Fruit fly (Drosophila melanogaster) whole organism, embryonic: ENCODE measurements around the gene ClC-a.

Experiments
- Adf1 ChIP-seq: fragments of 200-800 bp; sonication (Bioruptor generic); IDR thresholded peaks from 2 replicates; pipeline ENCODE4 v1.3.6; 2022; ENCODE audit warnings: missing biosample characterization, missing genetic modification characterization
- CG10366 ChIP-seq: fragments of 200-800 bp; sonication (Bioruptor generic); IDR thresholded peaks from 2 replicates; pipeline ENCODE4 v1.3.6; 2022; ENCODE audit warnings: missing biosample characterization, missing genetic modification characterization
- CG11247 ChIP-seq: fragments of 200-800 bp; sonication (Bioruptor generic); IDR thresholded peaks from 2 replicates; pipeline ENCODE4 v1.3.6; 2022; ENCODE audit warnings: missing biosample characterization, missing genetic modification characterization
- CG11398 ChIP-seq: fragments of 200-800 bp; sonication (Bioruptor generic); optimal IDR thresholded peaks from 2 replicates; lab custom pipeline; 2016; ENCODE audit warnings: missing biosample characterization, missing genetic modification characterization
- CG11456 ChIP-seq: fragments of 200-800 bp; sonication (Bioruptor generic); IDR thresholded peaks from 3 replicates; pipeline ENCODE4 v1.3.6; 2022; ENCODE audit warnings: missing biosample characterization, missing genetic modification characterization
- CG11504 ChIP-seq: fragments of 200-800 bp; sonication (Bioruptor generic); optimal IDR thresholded peaks from 3 replicates; lab custom pipeline; 2019; ENCODE audit warnings: missing biosample characterization, mild to moderate bottlenecking, missing genetic modification characterization, moderate library complexity
- CG13775 ChIP-seq: fragments of 200-800 bp; sonication (Bioruptor generic); optimal IDR thresholded peaks from 3 replicates; lab custom pipeline; 2017; ENCODE audit warnings: missing biosample characterization, mild to moderate bottlenecking, missing genetic modification characterization
- CG13894 ChIP-seq: fragments of 200-800 bp; sonication (Bioruptor generic); optimal IDR thresholded peaks from 3 replicates; lab custom pipeline; 2018; ENCODE audit warnings: missing biosample characterization, mild to moderate bottlenecking, missing genetic modification characterization, moderate library complexity
- CG15011 ChIP-seq: fragments of 200-800 bp; sonication (Bioruptor generic); optimal IDR thresholded peaks from 3 replicates; lab custom pipeline; 2018; ENCODE audit warnings: missing biosample characterization, mild to moderate bottlenecking, missing genetic modification characterization
- CG1603 ChIP-seq: fragments of 200-800 bp; sonication (Bioruptor generic); optimal IDR thresholded peaks from 2 replicates; lab custom pipeline; 2019; ENCODE audit warnings: missing biosample characterization, mild to moderate bottlenecking, missing genetic modification characterization, moderate library complexity
- CG17385 ChIP-seq: fragments of 200-800 bp; sonication (Bioruptor generic); optimal IDR thresholded peaks from 3 replicates; lab custom pipeline; 2018; ENCODE audit warnings: missing biosample characterization, mild to moderate bottlenecking, missing genetic modification characterization
- CG31441 ChIP-seq: fragments of 200-800 bp; sonication (Bioruptor generic); IDR thresholded peaks from 2 replicates; pipeline ENCODE4 v1.3.6; 2022; ENCODE audit warnings: missing biosample characterization, missing genetic modification characterization
- CG3847 ChIP-seq: fragments of 200-800 bp; sonication (Bioruptor generic); IDR thresholded peaks from 2 replicates; pipeline ENCODE4 v1.3.6; 2022; ENCODE audit warnings: missing biosample characterization, missing genetic modification characterization
- CG4360 ChIP-seq: fragments of 200-800 bp; sonication (Bioruptor generic); IDR thresholded peaks from 2 replicates; pipeline ENCODE4 v1.3.6; 2022; ENCODE audit warnings: missing biosample characterization, missing genetic modification characterization
- CG7372 ChIP-seq: fragments of 200-800 bp; sonication (Bioruptor generic); IDR thresholded peaks from 2 replicates; pipeline ENCODE4 v1.3.6; 2022; ENCODE audit warnings: missing biosample characterization, missing genetic modification characterization
- CG7987 ChIP-seq: fragments of 200-800 bp; sonication (Bioruptor generic); optimal IDR thresholded peaks from 2 replicates; lab custom pipeline; 2018; ENCODE audit warnings: missing biosample characterization, mild to moderate bottlenecking, missing genetic modification characterization, moderate library complexity
- CG9932 ChIP-seq: fragments of 200-800 bp; sonication (Bioruptor generic); IDR thresholded peaks from 2 replicates; pipeline ENCODE4 v1.3.6; 2022; ENCODE audit warnings: missing biosample characterization, missing genetic modification characterization
- Deaf1 ChIP-seq: fragments of 200-800 bp; optimal IDR thresholded peaks from 3 replicates; lab custom pipeline; 2019; ENCODE audit warnings: missing biosample characterization, mild to moderate bottlenecking, missing genetic modification characterization, moderate library complexity
- E2f1 ChIP-seq: fragments of 200-800 bp; sonication (Bioruptor generic); IDR thresholded peaks from 2 replicates; pipeline ENCODE4 v1.3.6; 2022; ENCODE audit warnings: missing biosample characterization, missing genetic modification characterization
- Gug ChIP-seq: fragments of 200-800 bp; sonication (Bioruptor generic); IDR thresholded peaks from 4 replicates; pipeline ENCODE4 v1.3.6; 2022; ENCODE audit warnings: missing biosample characterization, missing genetic modification characterization
- Med ChIP-seq: fragments of 200-800 bp; sonication (Bioruptor generic); peaks from one replicate; lab custom pipeline; 2016; ENCODE audit warnings: missing biosample characterization, missing genetic modification characterization, mild to moderate bottlenecking, inconsistent platforms, moderate library complexity
- NK7.1 ChIP-seq: fragments of 200-800 bp; sonication (Bioruptor generic); optimal IDR thresholded peaks from 3 replicates; lab custom pipeline; 2016; ENCODE audit warnings: missing biosample characterization, missing genetic modification characterization
- Opbp ChIP-seq: fragments of 200-800 bp; sonication (Bioruptor generic); IDR thresholded peaks from 3 replicates; pipeline ENCODE4 v1.3.6; 2022; ENCODE audit warnings: missing biosample characterization, missing genetic modification characterization; ENCODE audit not compliant: partially characterized antibody
- Stat92E ChIP-seq, 3 experiments: fragments of >200 bp in 2 of 3; fragments of 200-800 bp in 1 of 3; sonication (Bioruptor generic) in 1 of 3; optimal IDR thresholded peaks; 2 replicates each; lab custom pipeline; 2017 to 2019; ENCODE audit warnings: missing biosample characterization in 3 of 3, missing genetic modification characterization in 3 of 3, mild to moderate bottlenecking in 1 of 3, moderate library complexity in 1 of 3
- Trl ChIP-seq, 3 experiments: fragments of >200 bp in 2 of 3; fragments of 200-800 bp in 1 of 3; sonication (Bioruptor generic) in 1 of 3; optimal IDR thresholded peaks; 2 replicates in 1 of 3; 3 replicates in 2 of 3; lab custom pipeline; 2016 to 2017; ENCODE audit warnings: missing biosample characterization in 1 of 3, missing genetic modification characterization in 1 of 3
- abd-A ChIP-seq: fragments of 200-800 bp; sonication (Bioruptor generic); optimal IDR thresholded peaks from 3 replicates; lab custom pipeline; 2019; ENCODE audit warnings: missing biosample characterization, mild to moderate bottlenecking, missing genetic modification characterization, moderate library complexity
- btn ChIP-seq: fragments of 200-800 bp; sonication (Bioruptor generic); optimal IDR thresholded peaks from 2 replicates; lab custom pipeline; 2016; ENCODE audit warnings: missing biosample characterization, missing genetic modification characterization
- dysf ChIP-seq: fragments of 200-800 bp; sonication (Bioruptor generic); IDR thresholded peaks from 3 replicates; pipeline ENCODE4 v1.3.6; 2022; ENCODE audit warnings: missing biosample characterization, missing genetic modification characterization
- esg ChIP-seq: fragments of 200-800 bp; sonication (Bioruptor generic); conservative IDR thresholded peaks from 2 replicates; pipeline ENCODE4 v1.3.6; 2022; ENCODE audit warnings: missing biosample characterization, missing genetic modification characterization
- hth ChIP-seq: fragments of >200 bp; optimal IDR thresholded peaks from 2 replicates; lab custom pipeline; 2017; ENCODE audit warnings: inconsistent platforms
- jumu ChIP-seq: fragments of 200-800 bp; sonication (Bioruptor generic); optimal IDR thresholded peaks from 3 replicates; lab custom pipeline; 2016; ENCODE audit warnings: missing biosample characterization, missing genetic modification characterization
- kni ChIP-seq: fragments of 200-800 bp; sonication (Bioruptor generic); optimal IDR thresholded peaks from 3 replicates; lab custom pipeline; 2017; ENCODE audit warnings: mild to moderate bottlenecking, missing biosample characterization, missing genetic modification reagents, missing genetic modification characterization
- lbe ChIP-seq: fragments of 200-800 bp; sonication (Bioruptor generic); optimal IDR thresholded peaks from 2 replicates; lab custom pipeline; 2016; ENCODE audit warnings: missing biosample characterization, mild to moderate bottlenecking, missing genetic modification characterization
- nerfin-1 ChIP-seq: fragments of 200-800 bp; sonication (Bioruptor generic); optimal IDR thresholded peaks from 3 replicates; lab custom pipeline; 2019; ENCODE audit warnings: missing biosample characterization, mild to moderate bottlenecking, missing genetic modification characterization, moderate library complexity
- onecut ChIP-seq: fragments of 200-800 bp; sonication (Bioruptor generic); IDR thresholded peaks from 2 replicates; pipeline ENCODE4 v1.3.6; 2022; ENCODE audit warnings: missing biosample characterization, missing genetic modification characterization
- pros ChIP-seq: fragments of 200-800 bp; sonication (Bioruptor generic); optimal IDR thresholded peaks from 3 replicates; lab custom pipeline; 2019; ENCODE audit warnings: missing biosample characterization, mild to moderate bottlenecking, missing genetic modification characterization, moderate library complexity
- pum ChIP-seq: fragments of 200-800 bp; sonication (Bioruptor generic); optimal IDR thresholded peaks from 2 replicates; lab custom pipeline; 2016; ENCODE audit warnings: missing biosample characterization, missing genetic modification characterization
- ranshi ChIP-seq: fragments of 200-800 bp; sonication (Bioruptor generic); IDR thresholded peaks from 2 replicates; pipeline ENCODE4 v1.3.6; 2022; ENCODE audit warnings: missing biosample characterization, missing genetic modification characterization
- row ChIP-seq: fragments of 200-800 bp; sonication (Bioruptor generic); IDR thresholded peaks from 3 replicates; pipeline ENCODE4 v1.3.6; 2022; ENCODE audit warnings: missing biosample characterization, missing genetic modification characterization
- schlank ChIP-seq: fragments of 200-800 bp; sonication (Bioruptor generic); optimal IDR thresholded peaks from 2 replicates; lab custom pipeline; 2018; ENCODE audit warnings: missing biosample characterization, mild to moderate bottlenecking, missing genetic modification characterization
- sim ChIP-seq: fragments of 200-800 bp; sonication (Bioruptor generic); IDR thresholded peaks from 2 replicates; pipeline ENCODE4 v1.3.6; 2022; ENCODE audit warnings: missing biosample characterization, missing genetic modification characterization
- slbo ChIP-seq: fragments of 200-800 bp; sonication (Bioruptor generic); IDR thresholded peaks from 2 replicates; pipeline ENCODE4 v1.3.6; 2022; ENCODE audit warnings: missing biosample characterization, missing genetic modification characterization
- sob ChIP-seq: fragments of 200-800 bp; sonication (Bioruptor generic); IDR thresholded peaks from 2 replicates; pipeline ENCODE4 v1.3.6; 2022; ENCODE audit warnings: missing biosample characterization, missing genetic modification characterization
- sqz ChIP-seq: fragments of 200-800 bp; sonication (Bioruptor generic); optimal IDR thresholded peaks from 3 replicates; lab custom pipeline; 2018; ENCODE audit warnings: missing biosample characterization, mild to moderate bottlenecking, missing genetic modification characterization
- tll ChIP-seq, 2 experiments: fragments of 200-800 bp in 1 of 2; fragments of >200 bp in 1 of 2; sonication (Bioruptor generic) in 1 of 2; optimal IDR thresholded peaks; 2 replicates each; lab custom pipeline; 2017 to 2019; ENCODE audit warnings: missing biosample characterization in 2 of 2, missing genetic modification characterization in 2 of 2, mild to moderate bottlenecking in 1 of 2, moderate library complexity in 1 of 2
- ttk ChIP-seq: fragments of 200-800 bp; sonication (Bioruptor generic); IDR thresholded peaks from 2 replicates; pipeline ENCODE4 v2.1.2; 2022; ENCODE audit warnings: missing biosample characterization, missing genetic modification characterization
- twi ChIP-seq: fragments of 200-800 bp; optimal IDR thresholded peaks from 2 replicates; lab custom pipeline; 2019; ENCODE audit warnings: missing biosample characterization, mild to moderate bottlenecking, missing genetic modification characterization, moderate library complexity
- vnd ChIP-seq: fragments of 200-800 bp; sonication (Bioruptor generic); IDR thresholded peaks from 3 replicates; pipeline ENCODE4 v1.3.6; 2022; ENCODE audit warnings: missing biosample characterization, missing genetic modification characterization; ENCODE audit not compliant: partially characterized antibody
- z ChIP-seq: fragments of 200-800 bp; sonication (Bioruptor generic); IDR thresholded peaks from 3 replicates; pipeline ENCODE4 v1.3.6; 2022; ENCODE audit warnings: missing biosample characterization, missing genetic modification characterization

ClC-a gene

dm6 chr3R:11777058-11777457 is 35.9 kb downstream of the ClC-a start (continued):
- TF ChIP-seq CG4360 (GFP tag; lab: Robert Waterston, UW) (no peak), Gug (GFP tag; lab: Robert Waterston, UW) (0 out of 4 replicates have a peak, but pooled peaks have one; percentile 31), CG10366 (GFP tag; lab: Robert Waterston, UW) (no peak), CG11504 (tag; lab: Kevin White, UChicago) (peak; percentile 25), sob (GFP tag; lab: Robert Waterston, UW) (peak; percentile 27; the same call in 1 of the 2 replicates), CG11247 (GFP tag; lab: Robert Waterston, UW) (no peak), slbo (GFP tag; lab: Robert Waterston, UW) (0 out of 2 replicates have a peak, but pooled peaks have one; percentile 19), sim (GFP tag; lab: Robert Waterston, UW) (no peak), Deaf1 (tag; lab: Kevin White, UChicago) (no peak), CG17385 (GFP tag; lab: Kevin White, UChicago) (no peak), ranshi (GFP tag; lab: Robert Waterston, UW) (no peak), Opbp (GFP tag; lab: Robert Waterston, UW) (no peak), CG15011 (GFP tag; lab: Kevin White, UChicago) (no peak), CG1603 (tag; lab: Kevin White, UChicago) (peak; percentile 11), schlank (tag; lab: Kevin White, UChicago) (no peak), esg (GFP tag; lab: Robert Waterston, UW) (no peak), dysf (GFP tag; lab: Robert Waterston, UW) (no peak), vnd (GFP tag; lab: Robert Waterston, UW) (no peak), jumu (GFP tag; lab: Kevin White, UChicago) (peak; percentile 0), CG3847 (GFP tag; lab: Robert Waterston, UW) (no peak), CG13775 (GFP tag; lab: Kevin White, UChicago) (no peak), btn (GFP tag; lab: Kevin White, UChicago) (peak; percentile 4), ttk (GFP tag; lab: Robert Waterston, UW) (no peak), Stat92E (GFP tag; optimal IDR thresholded peaks at IDR 0.05; lab: Kevin White, UChicago) (no peak), NK7.1 (GFP tag; lab: Kevin White, UChicago) (no peak), CG11398 (GFP tag; lab: Kevin White, UChicago) (no peak), CG7987 (no peak), hth (lab: Kevin White, UChicago) (no peak), CG7372 (GFP tag; lab: Robert Waterston, UW) (no peak)

dm6 chr3R:11776068-11776767 is 36.8 kb downstream of the ClC-a start:
- TF ChIP-seq CG9932 (GFP tag; lab: Robert Waterston, UW) (no peak), z (peak; percentile 88), CG13894 (tag; lab: Kevin White, UChicago) (peak; percentile 24), CG31441 (GFP tag; lab: Robert Waterston, UW) (no peak), Adf1 (GFP tag; lab: Robert Waterston, UW) (no peak), CG4360 (GFP tag; lab: Robert Waterston, UW) (0 out of 2 replicates have a peak, but pooled peaks have one; percentile 58), tll (GFP tag; optimal IDR thresholded peaks at IDR 0.05; lab: Kevin White, UChicago) (peak in 1 of 2 experiments; percentile 16), E2f1 (no peak), Trl (optimal IDR thresholded peaks at IDR 0.05; lab: Kevin White, UChicago) (peak in 1 of 2 experiments; percentile 19), Trl (GFP tag; optimal IDR thresholded peaks at IDR 0.05; lab: Kevin White, UChicago) (no peak), onecut (GFP tag; lab: Robert Waterston, UW) (peak; percentile 75), abd-A (tag; lab: Kevin White, UChicago) (peak; percentile 83), sqz (GFP tag; lab: Kevin White, UChicago) (peak; percentile 13), lbe (GFP tag; lab: Kevin White, UChicago) (no peak), kni (GFP tag; lab: Kevin White, UChicago) (peak; percentile 25), CG11456 (GFP tag; lab: Robert Waterston, UW) (no peak), pum (GFP tag; lab: Kevin White, UChicago) (no peak), twi (tag; lab: Kevin White, UChicago) (peak; percentile 94), nerfin-1 (peak; percentile 42), row (GFP tag; lab: Robert Waterston, UW) (peak; percentile 22; the same call in 1 of the 3 replicates), Med (peak; percentile 63), pros (GFP tag; lab: Kevin White, UChicago) (peak; percentile 97)
